Worm (Caenorhabditis elegans) whole organism, L1 larva: ENCODE results near the gene usp-14.

ENCODE experiments used
- C16A3.4 ChIP-seq: fragments of 150-350 bp; optimal IDR thresholded peaks from 2 replicates; lab custom pipeline; 2014; ENCODE audit warnings: missing biosample characterization, missing genetic modification characterization
- F16B12.6 ChIP-seq: fragments of 150-350 bp; optimal IDR thresholded peaks from 2 replicates; lab custom pipeline; 2014; ENCODE audit warnings: missing biosample characterization, missing genetic modification characterization
- alr-1 ChIP-seq: fragments of 200-800 bp; sonication (Bioruptor generic); optimal IDR thresholded peaks from 2 replicates; lab custom pipeline; 2018; ENCODE audit warnings: borderline replicate concordance, mild to moderate bottlenecking, missing genetic modification characterization, missing compliant biosample characterization
- blmp-1 ChIP-seq: fragments of 150-350 bp; optimal IDR thresholded peaks from 2 replicates; lab custom pipeline; 2014; ENCODE audit warnings: missing biosample characterization, missing genetic modification characterization
- ceh-82 ChIP-seq, 3 experiments: fragments of 150-350 bp in 1 of 3; sonication (generic microtip) in 2 of 3; optimal IDR thresholded peaks; 2 replicates each; lab custom pipeline; 2014 to 2017; ENCODE audit warnings: missing biosample characterization in 3 of 3, missing genetic modification characterization in 3 of 3
- ceh-88 ChIP-seq: fragments of 200-800 bp; sonication (Bioruptor generic); IDR thresholded peaks from 2 replicates; pipeline ENCODE4 v1.3.6; 2022; ENCODE audit warnings: missing genetic modification characterization, missing compliant biosample characterization
- ces-1 ChIP-seq: fragments of 150-350 bp; optimal IDR thresholded peaks from 2 replicates; lab custom pipeline; 2014; ENCODE audit warnings: missing biosample characterization, missing genetic modification reagents, missing genetic modification characterization
- dpl-1 ChIP-seq, 3 experiments: fragments of 150-350 bp in 2 of 3; sonication (generic microtip) in 1 of 3; optimal IDR thresholded peaks; 2 replicates each; lab custom pipeline; 2014 to 2017; ENCODE audit warnings: missing biosample characterization in 3 of 3, missing genetic modification characterization in 3 of 3, missing genetic modification reagents in 3 of 3
- efl-1 ChIP-seq, 4 experiments: fragments of 150-350 bp; optimal IDR thresholded peaks in 3 of 4; peaks in 1 of 4; 1 replicate in 1 of 4; 2 replicates in 3 of 4; lab custom pipeline; 2014; ENCODE audit warnings: missing biosample characterization in 2 of 4, missing genetic modification characterization in 2 of 4, missing genetic modification reagents in 2 of 4
- egl-13 ChIP-seq: sonication (generic microtip); optimal IDR thresholded peaks from 2 replicates; lab custom pipeline; 2016; ENCODE audit warnings: missing genotype, missing genetic modification reagents, missing genetic modification characterization, missing compliant biosample characterization
- elt-2 ChIP-seq: sonication (generic microtip); optimal IDR thresholded peaks from 2 replicates; lab custom pipeline; 2016; ENCODE audit warnings: missing genetic modification characterization, mild to moderate bottlenecking, inconsistent platforms, missing compliant biosample characterization, missing genetic modification reagents
- elt-3 ChIP-seq, 6 experiments: fragments of 150-350 bp in 1 of 6; sonication (generic microtip); optimal IDR thresholded peaks; 2 replicates each; lab custom pipeline; 2017 to 2018; ENCODE audit warnings: missing biosample characterization in 6 of 6, missing genetic modification characterization in 6 of 6, inconsistent platforms in 1 of 6
- fkh-4 ChIP-seq: sonication (generic microtip); optimal IDR thresholded peaks from 2 replicates; lab custom pipeline; 2016; ENCODE audit warnings: missing compliant biosample characterization, missing genetic modification characterization, borderline replicate concordance
- fkh-8 ChIP-seq: sonication (generic microtip); optimal IDR thresholded peaks from 2 replicates; lab custom pipeline; 2016; ENCODE audit warnings: mild to moderate bottlenecking, missing genetic modification characterization, missing compliant biosample characterization
- hlh-4 ChIP-seq: sonication (generic microtip); optimal IDR thresholded peaks from 2 replicates; lab custom pipeline; 2016; ENCODE audit warnings: mild to moderate bottlenecking, missing genetic modification characterization, missing compliant biosample characterization
- hpl-2 ChIP-seq: fragments of 150-350 bp; optimal IDR thresholded peaks from 2 replicates; lab custom pipeline; 2014; ENCODE audit warnings: missing biosample characterization, missing genetic modification reagents, missing genetic modification characterization
- irx-1 ChIP-seq: sonication (generic microtip); optimal IDR thresholded peaks from 2 replicates; lab custom pipeline; 2016; ENCODE audit warnings: missing genetic modification characterization, missing compliant biosample characterization
- isw-1 ChIP-seq: fragments of 200-800 bp; sonication (Bioruptor generic); IDR thresholded peaks from 2 replicates; pipeline ENCODE4 v1.3.6; 2022; ENCODE audit warnings: missing genetic modification characterization, missing compliant biosample characterization
- jun-1 ChIP-seq: fragments of 150-350 bp; optimal IDR thresholded peaks from 2 replicates; lab custom pipeline; 2014; ENCODE audit warnings: missing biosample characterization, missing genetic modification reagents, missing genetic modification characterization
- lin-13 ChIP-seq: fragments of 150-350 bp; optimal IDR thresholded peaks from 2 replicates; lab custom pipeline; 2014; ENCODE audit warnings: missing biosample characterization, missing genetic modification reagents, missing genetic modification characterization
- lin-14 ChIP-seq: fragments of 200-800 bp; sonication (Bioruptor generic); optimal IDR thresholded peaks from 2 replicates; lab custom pipeline; 2018; ENCODE audit warnings: mild to moderate bottlenecking, missing genetic modification characterization, moderate library complexity, missing compliant biosample characterization
- lin-15B ChIP-seq: fragments of 150-350 bp; sonication (generic microtip); optimal IDR thresholded peaks from 3 replicates; lab custom pipeline; 2014; ENCODE audit warnings: missing biosample characterization, missing genetic modification characterization
- lin-39 ChIP-seq: fragments of 150-350 bp; optimal IDR thresholded peaks from 2 replicates; lab custom pipeline; 2014; ENCODE audit warnings: missing biosample characterization, missing genetic modification reagents, missing genetic modification characterization
- lir-3 ChIP-seq: sonication (generic microtip); optimal IDR thresholded peaks from 2 replicates; lab custom pipeline; 2016; ENCODE audit warnings: mild to moderate bottlenecking, missing genetic modification characterization, moderate library complexity, missing compliant biosample characterization; ENCODE audit not compliant: poor library complexity
- lsy-2 ChIP-seq, 2 experiments: fragments of 150-350 bp; optimal IDR thresholded peaks; 2 replicates each; lab custom pipeline; 2014; ENCODE audit warnings: missing biosample characterization in 2 of 2, missing genetic modification characterization in 2 of 2
- mab-9 ChIP-seq: fragments of 200-800 bp; sonication (Bioruptor generic); IDR thresholded peaks from 2 replicates; pipeline ENCODE4 v1.3.6; 2022; ENCODE audit warnings: missing genetic modification reagents, missing genetic modification characterization, missing compliant biosample characterization
- mdl-1 ChIP-seq, 2 experiments: fragments of 150-350 bp; optimal IDR thresholded peaks; 2 replicates each; lab custom pipeline; 2014 to 2017; ENCODE audit warnings: missing biosample characterization in 2 of 2, missing genetic modification characterization in 2 of 2, inconsistent platforms in 1 of 2
- nhr-11 ChIP-seq: fragments of 150-350 bp; optimal IDR thresholded peaks from 2 replicates; lab custom pipeline; 2014; ENCODE audit warnings: missing biosample characterization, missing genetic modification characterization
- nhr-19 ChIP-seq: fragments of 200-800 bp; sonication (Bioruptor generic); conservative IDR thresholded peaks from 2 replicates; pipeline ENCODE4 v1.3.6; 2022; ENCODE audit warnings: missing genetic modification characterization, missing compliant biosample characterization
- nhr-20 ChIP-seq: sonication (generic microtip); optimal IDR thresholded peaks from 2 replicates; lab custom pipeline; 2016; ENCODE audit warnings: mild to moderate bottlenecking, missing genetic modification characterization, missing compliant biosample characterization
- nhr-47 ChIP-seq: sonication (generic microtip); optimal IDR thresholded peaks from 2 replicates; lab custom pipeline; 2016; ENCODE audit warnings: mild to moderate bottlenecking, missing genetic modification characterization, moderate library complexity, missing compliant biosample characterization
- nhr-71 ChIP-seq: sonication (generic microtip); optimal IDR thresholded peaks from 2 replicates; lab custom pipeline; 2016; ENCODE audit warnings: mild to moderate bottlenecking, missing genetic modification characterization, moderate library complexity, missing compliant biosample characterization
- nhr-76 ChIP-seq: sonication (generic microtip); optimal IDR thresholded peaks from 2 replicates; lab custom pipeline; 2017; ENCODE audit warnings: missing biosample characterization, missing genetic modification characterization
- nhr-77 ChIP-seq: fragments of 150-350 bp; optimal IDR thresholded peaks from 2 replicates; lab custom pipeline; 2014; ENCODE audit warnings: missing biosample characterization, missing genetic modification characterization
- nhr-85 ChIP-seq: sonication (generic microtip); peaks from one replicate; lab custom pipeline; 2016; ENCODE audit warnings: missing genetic modification characterization, inconsistent platforms, missing compliant biosample characterization
- pax-3 ChIP-seq: fragments of 200-800 bp; sonication (Bioruptor generic); optimal IDR thresholded peaks from 2 replicates; lab custom pipeline; 2018; ENCODE audit warnings: mild to moderate bottlenecking, missing genetic modification characterization, moderate library complexity, missing compliant biosample characterization
- rnt-1 ChIP-seq: sonication (generic microtip); optimal IDR thresholded peaks from 2 replicates; lab custom pipeline; 2016; ENCODE audit warnings: mild to moderate bottlenecking, missing genetic modification characterization, moderate library complexity, missing compliant biosample characterization
- skn-1 ChIP-seq: fragments of 150-350 bp; optimal IDR thresholded peaks from 2 replicates; lab custom pipeline; 2014; ENCODE audit warnings: missing biosample characterization, missing genetic modification characterization
- snpc-4 ChIP-seq: fragments of 150-350 bp; optimal IDR thresholded peaks from 2 replicates; lab custom pipeline; 2014; ENCODE audit warnings: missing biosample characterization, missing genetic modification characterization
- snu-23 ChIP-seq: sonication (generic microtip); optimal IDR thresholded peaks from 2 replicates; lab custom pipeline; 2016; ENCODE audit warnings: missing genetic modification characterization, missing compliant biosample characterization
- sox-4 ChIP-seq: sonication (generic microtip); optimal IDR thresholded peaks from 2 replicates; lab custom pipeline; 2016; ENCODE audit warnings: missing genetic modification characterization, missing compliant biosample characterization
- sptf-1 ChIP-seq: fragments of 150-350 bp; optimal IDR thresholded peaks from 2 replicates; lab custom pipeline; 2014; ENCODE audit warnings: missing biosample characterization, missing genetic modification characterization
- sup-37 ChIP-seq: fragments of 200-800 bp; sonication (Bioruptor generic); optimal IDR thresholded peaks from 2 replicates; lab custom pipeline; 2018; ENCODE audit warnings: mild to moderate bottlenecking, missing genetic modification characterization, missing compliant biosample characterization
- swsn-7 ChIP-seq: sonication (generic microtip); optimal IDR thresholded peaks from 2 replicates; lab custom pipeline; 2016; ENCODE audit warnings: missing genetic modification characterization, missing compliant biosample characterization
- tbx-2 ChIP-seq: sonication (generic microtip); optimal IDR thresholded peaks from 2 replicates; lab custom pipeline; 2016; ENCODE audit warnings: missing genetic modification characterization, missing compliant biosample characterization
- unc-130 ChIP-seq: fragments of 150-350 bp; optimal IDR thresholded peaks from 2 replicates; lab custom pipeline; 2017; ENCODE audit warnings: missing biosample characterization, missing genetic modification characterization, inconsistent platforms
- unc-62 ChIP-seq: fragments of 150-350 bp; optimal IDR thresholded peaks from 2 replicates; lab custom pipeline; 2014; ENCODE audit warnings: missing biosample characterization, missing genetic modification reagents, missing genetic modification characterization
- unc-86 ChIP-seq: sonication (generic microtip); optimal IDR thresholded peaks from 2 replicates; lab custom pipeline; 2016; ENCODE audit warnings: missing genetic modification characterization, missing compliant biosample characterization
- unc-98 ChIP-seq: fragments of 200-800 bp; sonication (Bioruptor generic); IDR thresholded peaks from 2 replicates; pipeline ENCODE4 v1.3.6; 2022; ENCODE audit warnings: missing genetic modification characterization, missing compliant biosample characterization
- xbp-1 ChIP-seq: sonication (generic microtip); optimal IDR thresholded peaks from 2 replicates; lab custom pipeline; 2016; ENCODE audit warnings: missing genetic modification characterization, missing compliant biosample characterization
- zag-1 ChIP-seq: fragments of 150-350 bp; optimal IDR thresholded peaks from 2 replicates; lab custom pipeline; 2014; ENCODE audit warnings: missing biosample characterization, missing genetic modification characterization
- zip-4 ChIP-seq: fragments of 200-800 bp; sonication (Bioruptor generic); optimal IDR thresholded peaks from 2 replicates; lab custom pipeline; 2018; ENCODE audit warnings: mild to moderate bottlenecking, missing genetic modification characterization, moderate library complexity, missing compliant biosample characterization
- ztf-4 ChIP-seq: fragments of 150-350 bp; optimal IDR thresholded peaks from 2 replicates; lab custom pipeline; 2014; ENCODE audit warnings: missing biosample characterization, missing genetic modification characterization

Gene usp-14

DNA sequence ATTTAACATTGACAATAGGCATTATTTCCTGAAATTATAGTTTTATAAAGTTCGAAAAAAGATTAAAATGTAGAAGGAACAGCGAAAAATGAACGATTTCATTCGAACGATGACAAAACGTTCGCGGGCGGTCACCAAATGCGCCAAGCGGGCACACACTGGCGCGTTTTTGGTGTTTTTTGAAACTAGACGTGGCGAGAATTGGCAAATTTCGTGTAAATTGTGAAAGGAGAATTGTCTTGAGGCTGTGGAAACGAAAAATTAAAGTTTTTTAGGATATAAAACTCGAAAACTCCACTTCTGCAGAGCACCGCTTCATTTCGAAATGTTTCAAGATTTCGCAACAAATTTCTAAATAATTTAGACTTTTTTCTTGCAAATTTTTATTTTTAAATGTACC lies at the start of gene usp-14:
Gene usp-14, minus strand, starts transcription at position 28 of the 400 bp plus-strand sequence.
- no peak for TF ChIP-seq lin-13 (GFP tag; lab: Kevin White, UChicago)
- peak; percentile 67 for TF ChIP-seq nhr-20 (tag; lab: Kevin White, UChicago)
- TF ChIP-seq xbp-1 (tag; lab: Kevin White, UChicago): peak; percentile 63
- TF ChIP-seq unc-86 (tag; lab: Kevin White, UChicago): peak; percentile 30
- TF ChIP-seq snpc-4 (tag; lab: Kevin White, UChicago): peak; percentile 68
- no peak for TF ChIP-seq unc-62 (GFP tag; lab: Kevin White, UChicago)
- no peak for TF ChIP-seq hlh-4
- TF ChIP-seq nhr-19 (GFP tag; lab: Robert Waterston, UW): peak; percentile 63
- no peak for TF ChIP-seq mab-9 (GFP tag; lab: Robert Waterston, UW)
- TF ChIP-seq nhr-77 (tag; lab: Kevin White, UChicago): peak; percentile 58
- TF ChIP-seq nhr-47 (tag; lab: Kevin White, UChicago): peak; percentile 73
- TF ChIP-seq jun-1: peak; percentile 31
- TF ChIP-seq lsy-2 (tag; optimal IDR thresholded peaks at IDR 0.05; lab: Kevin White, UChicago): peak; percentile 70 to 78
- no peak for TF ChIP-seq sup-37
- TF ChIP-seq pax-3 (tag; lab: Kevin White, UChicago): peak; percentile 0
- TF ChIP-seq hpl-2 (GFP tag; lab: Kevin White, UChicago): no peak
- TF ChIP-seq ceh-88: no peak
- peak; percentile 72 for TF ChIP-seq rnt-1
- TF ChIP-seq unc-130 (tag; lab: Kevin White, UChicago): peak; percentile 30
- peak; percentile 55 for TF ChIP-seq fkh-8 (tag; lab: Kevin White, UChicago)
- peak; percentile 77 to 80 for TF ChIP-seq efl-1 (optimal IDR thresholded peaks at IDR 0.05; lab: Kevin White, UChicago)
- peak; percentile 82 to 98 for TF ChIP-seq efl-1 (GFP tag; optimal IDR thresholded peaks at IDR 0.05 in 1 of 2; lab: Kevin White, UChicago)
- peak; percentile 74 for TF ChIP-seq nhr-71 (tag; lab: Kevin White, UChicago)
- TF ChIP-seq ces-1 (GFP tag; lab: Kevin White, UChicago): no peak
- TF ChIP-seq sptf-1 (tag; lab: Kevin White, UChicago): no peak
- peak in 1 of 6 experiments; percentile 21 for TF ChIP-seq elt-3 (tag; optimal IDR thresholded peaks at IDR 0.05; lab: Kevin White, UChicago)
- TF ChIP-seq blmp-1: peak; percentile 69
- TF ChIP-seq ztf-4 (tag; lab: Kevin White, UChicago): no peak
- TF ChIP-seq elt-2 (tag; lab: Kevin White, UChicago): no peak
- no peak for TF ChIP-seq zag-1 (tag; lab: Kevin White, UChicago)
- peak; percentile 72 for TF ChIP-seq snu-23 (GFP tag; lab: Kevin White, UChicago)
- peak in 2 of 3 experiments; percentile 48 to 51 for TF ChIP-seq ceh-82 (tag; optimal IDR thresholded peaks at IDR 0.05; lab: Kevin White, UChicago)
- TF ChIP-seq dpl-1 (GFP tag; optimal IDR thresholded peaks at IDR 0.05; lab: Kevin White, UChicago): peak; percentile 74 to 87 (median 87)
- TF ChIP-seq F16B12.6: peak; percentile 47
- TF ChIP-seq irx-1 (tag; lab: Kevin White, UChicago): peak; percentile 51
- no peak for TF ChIP-seq nhr-76 (tag; lab: Kevin White, UChicago)
- peak; percentile 45 for TF ChIP-seq isw-1 (GFP tag; lab: Robert Waterston, UW)
- peak; percentile 66 for TF ChIP-seq swsn-7
- TF ChIP-seq egl-13 (tag; lab: Kevin White, UChicago): peak; percentile 20
- no peak for TF ChIP-seq unc-98 (GFP tag; lab: Robert Waterston, UW)
- TF ChIP-seq skn-1 (tag; lab: Kevin White, UChicago): peak; percentile 96
- TF ChIP-seq tbx-2 (tag; lab: Kevin White, UChicago): peak; percentile 66
- peak; percentile 91 for TF ChIP-seq lin-14
- TF ChIP-seq mdl-1 (tag; optimal IDR thresholded peaks at IDR 0.05; lab: Kevin White, UChicago): peak in 1 of 2 experiments; percentile 52
- TF ChIP-seq fkh-4 (tag; lab: Kevin White, UChicago): no peak
- TF ChIP-seq nhr-85 (tag; lab: Kevin White, UChicago): peak; percentile 79
- peak; percentile 51 for TF ChIP-seq lin-15B
- TF ChIP-seq nhr-11 (tag; lab: Kevin White, UChicago): no peak
- TF ChIP-seq C16A3.4: peak; percentile 38
- peak; percentile 50 for TF ChIP-seq zip-4
- TF ChIP-seq lin-39 (tag; lab: Kevin White, UChicago): no peak
- no peak for TF ChIP-seq alr-1
- TF ChIP-seq sox-4 (tag; lab: Kevin White, UChicago): no peak
- TF ChIP-seq lir-3 (tag; lab: Kevin White, UChicago): peak; percentile 8
